Fruit fly (Drosophila melanogaster): Measurements from ENCODE around the gene Sfmbt.

The Sfmbt gene

dm6 chr2L:13176701-13177249 is at the start of gene Sfmbt, which contains the start of gene CG5439 (continued):
- peak; percentile 23; the same call in 1 of the 2 replicates for TF ChIP-seq inv (GFP tag; IDR thresholded peaks at IDR 0.05; ENCODE audit: partially characterized antibody)
- no peak for TF ChIP-seq exex (tag; optimal IDR thresholded peaks at IDR 0.05)
- peak; percentile 63 for TF ChIP-seq en (GFP tag; optimal IDR thresholded peaks at IDR 0.05)
- TF ChIP-seq bab2 (GFP tag; optimal IDR thresholded peaks at IDR 0.05), result peak; percentile 82
- TF ChIP-seq pita (GFP tag; optimal IDR thresholded peaks at IDR 0.05), result no peak
- TF ChIP-seq CG5245 (GFP tag; optimal IDR thresholded peaks at IDR 0.05), result peak; percentile 55
- TF ChIP-seq sqz (GFP tag; optimal IDR thresholded peaks at IDR 0.05), result no peak
- TF ChIP-seq CG18764 (GFP tag; optimal IDR thresholded peaks at IDR 0.05), result peak; percentile 46
- no peak for TF ChIP-seq odd (GFP tag; optimal IDR thresholded peaks at IDR 0.05)
- no peak for TF ChIP-seq CG1603 (tag; optimal IDR thresholded peaks at IDR 0.05)
- TF ChIP-seq disco-r (GFP tag; optimal IDR thresholded peaks at IDR 0.05), result peak; percentile 21
- no peak; the same call in 1 of the 2 replicates for TF ChIP-seq Taf1 (GFP tag; IDR thresholded peaks at IDR 0.05)
- peak; percentile 60 for TF ChIP-seq gfzf (GFP tag; optimal IDR thresholded peaks at IDR 0.05)
- no peak for TF ChIP-seq bbx (GFP tag; IDR thresholded peaks at IDR 0.05; ENCODE audit: partially characterized antibody)
- TF ChIP-seq CG13775 (GFP tag; optimal IDR thresholded peaks at IDR 0.05), result peak; percentile 88
- TF ChIP-seq hbn (GFP tag; IDR thresholded peaks at IDR 0.05; ENCODE audit: partially characterized antibody), result no peak
- TF ChIP-seq CG10366 (GFP tag; IDR thresholded peaks at IDR 0.05), result peak; percentile 39; the same call in 1 of the 2 replicates
- TF ChIP-seq org-1 (GFP tag; optimal IDR thresholded peaks at IDR 0.05), result no peak
- TF ChIP-seq B-H1 (GFP tag; IDR thresholded peaks at IDR 0.05), result peak; percentile 32; the same call in 2 of the 3 replicates
- TF ChIP-seq CG8290 (GFP tag; optimal IDR thresholded peaks at IDR 0.05), result peak; percentile 75
- TF ChIP-seq CG8290 (tag; optimal IDR thresholded peaks at IDR 0.05), result peak in 1 of 2 experiments; percentile 58
- peak; percentile 56; the same call in 1 of the 2 replicates for TF ChIP-seq nerfin-2 (GFP tag; IDR thresholded peaks at IDR 0.05; ENCODE audit: partially characterized antibody)
- TF ChIP-seq ATbp (GFP tag; optimal IDR thresholded peaks at IDR 0.05), result no peak
- no peak for TF ChIP-seq D (optimal IDR thresholded peaks at IDR 0.05)
- TF ChIP-seq D (GFP tag; optimal IDR thresholded peaks at IDR 0.05), result peak; percentile 49
- TF ChIP-seq hkb (optimal IDR thresholded peaks at IDR 0.05), result peak; percentile 60
- peak; percentile 31; the same call in 1 of the 2 replicates for TF ChIP-seq hkb (GFP tag; IDR thresholded peaks at IDR 0.05)
- TF ChIP-seq sob (GFP tag; IDR thresholded peaks at IDR 0.05), result peak; percentile 81
- peak; percentile 69 for TF ChIP-seq CG12104 (GFP tag; optimal IDR thresholded peaks at IDR 0.05)
- TF ChIP-seq Ravus (GFP tag; IDR thresholded peaks at IDR 0.05), result no peak
- TF ChIP-seq CG15073 (GFP tag; optimal IDR thresholded peaks at IDR 0.05), result no peak
- peak; percentile 10 for TF ChIP-seq CTCF (GFP tag; optimal IDR thresholded peaks at IDR 0.05)
- TF ChIP-seq Eip74EF (GFP tag; optimal IDR thresholded peaks at IDR 0.05), result no peak
- no peak for TF ChIP-seq tap (tag; optimal IDR thresholded peaks at IDR 0.05)
- no peak for TF ChIP-seq CG10147 (GFP tag; optimal IDR thresholded peaks at IDR 0.05)
- no peak for TF ChIP-seq kah (GFP tag; optimal IDR thresholded peaks at IDR 0.05)
- TF ChIP-seq br (optimal IDR thresholded peaks at IDR 0.05), result no peak
- peak; percentile 78 for TF ChIP-seq CG9609 (GFP tag; optimal IDR thresholded peaks at IDR 0.05)
- TF ChIP-seq jumu (GFP tag; optimal IDR thresholded peaks at IDR 0.05), result peak; percentile 85
- peak; percentile 50 for TF ChIP-seq twi (tag; optimal IDR thresholded peaks at IDR 0.05)
- TF ChIP-seq CG9437 (GFP tag; optimal IDR thresholded peaks at IDR 0.05), result peak; percentile 29
- TF ChIP-seq CG10274 (GFP tag; optimal IDR thresholded peaks at IDR 0.05), result peak; percentile 36
- TF ChIP-seq CG30403 (GFP tag; optimal IDR thresholded peaks at IDR 0.05), result peak; percentile 91
- TF ChIP-seq CG1792 (GFP tag; optimal IDR thresholded peaks at IDR 0.05), result peak; percentile 31
- peak; percentile 88 for TF ChIP-seq HLH54F (GFP tag; optimal IDR thresholded peaks at IDR 0.05)
- peak; percentile 50; the same call in 1 of the 3 replicates for TF ChIP-seq CG6175 (GFP tag; IDR thresholded peaks at IDR 0.05)
- 0 out of 2 replicates have a peak, but pooled peaks have one; percentile 28 for TF ChIP-seq wor (GFP tag; IDR thresholded peaks at IDR 0.05)
- TF ChIP-seq Awh (GFP tag; IDR thresholded peaks at IDR 0.05), result no peak
- no peak for TF ChIP-seq lab (GFP tag; optimal IDR thresholded peaks at IDR 0.05)
- TF ChIP-seq hth (optimal IDR thresholded peaks at IDR 0.05), result no peak
- peak; percentile 61 for TF ChIP-seq croc (GFP tag; conservative IDR thresholded peaks at IDR 0.05)
- TF ChIP-seq CG15011 (GFP tag; optimal IDR thresholded peaks at IDR 0.05), result no peak
